Worm (Caenorhabditis elegans) whole organism, late embryonic: ENCODE results near the gene D2089.3.

ENCODE experiments used
- F13H6.1 ChIP-seq: sonication (generic microtip); optimal IDR thresholded peaks from 2 replicates; lab custom pipeline; 2016; ENCODE audit warnings: missing genetic modification characterization, missing compliant biosample characterization
- K02D7.2 ChIP-seq: sonication (generic microtip); optimal IDR thresholded peaks from 2 replicates; lab custom pipeline; 2017; ENCODE audit warnings: mild to moderate bottlenecking, missing genetic modification characterization, missing compliant biosample characterization
- T23F11.4 ChIP-seq: fragments of 200-800 bp; sonication (Bioruptor generic); optimal IDR thresholded peaks from 2 replicates; lab custom pipeline; 2018; ENCODE audit warnings: mild to moderate bottlenecking, missing genetic modification characterization, missing compliant biosample characterization
- ahr-1 ChIP-seq: sonication (generic microtip); optimal IDR thresholded peaks from 2 replicates; lab custom pipeline; 2016; ENCODE audit warnings: missing genetic modification characterization, missing compliant biosample characterization
- ceh-19 ChIP-seq: fragments of 200-800 bp; sonication (Bioruptor generic); optimal IDR thresholded peaks from 2 replicates; lab custom pipeline; 2018; ENCODE audit warnings: mild to moderate bottlenecking, missing genetic modification characterization, missing compliant biosample characterization
- ceh-2 ChIP-seq: sonication (generic microtip); optimal IDR thresholded peaks from 2 replicates; lab custom pipeline; 2016; ENCODE audit warnings: missing genotype, missing genetic modification characterization, missing compliant biosample characterization
- ceh-22 ChIP-seq: sonication (generic microtip); optimal IDR thresholded peaks from 2 replicates; lab custom pipeline; 2017; ENCODE audit warnings: missing biosample characterization, missing genetic modification characterization
- ceh-34 ChIP-seq: sonication (generic microtip); optimal IDR thresholded peaks from 2 replicates; lab custom pipeline; 2016; ENCODE audit warnings: mild to moderate bottlenecking, missing genetic modification characterization, missing compliant biosample characterization
- ceh-45 ChIP-seq: fragments of 200-800 bp; sonication (Bioruptor generic); IDR thresholded peaks from 2 replicates; pipeline ENCODE4 v1.3.6; 2022; ENCODE audit warnings: missing genetic modification reagents, missing genetic modification characterization, missing compliant biosample characterization
- dmd-4 ChIP-seq: sonication (generic microtip); optimal IDR thresholded peaks from 2 replicates; lab custom pipeline; 2016; ENCODE audit warnings: borderline replicate concordance, missing genetic modification characterization, missing compliant biosample characterization
- dve-1 ChIP-seq: sonication (generic microtip); optimal IDR thresholded peaks from 2 replicates; lab custom pipeline; 2017; ENCODE audit warnings: antibody characterized with exemption, mild to moderate bottlenecking, missing genetic modification characterization, missing compliant biosample characterization
- elt-2 ChIP-seq: sonication (generic microtip); optimal IDR thresholded peaks from 2 replicates; lab custom pipeline; 2016; ENCODE audit warnings: missing genetic modification reagents, missing genetic modification characterization, missing compliant biosample characterization
- eyg-1 ChIP-seq: sonication (generic microtip); optimal IDR thresholded peaks from 2 replicates; lab custom pipeline; 2016; ENCODE audit warnings: missing genotype, missing genetic modification characterization, missing compliant biosample characterization
- hlh-6 ChIP-seq: sonication (generic microtip); optimal IDR thresholded peaks from 2 replicates; lab custom pipeline; 2016; ENCODE audit warnings: missing genotype, missing genetic modification characterization, missing compliant biosample characterization
- hlh-8 ChIP-seq: sonication (generic microtip); optimal IDR thresholded peaks from 2 replicates; lab custom pipeline; 2016; ENCODE audit warnings: missing genotype, missing genetic modification characterization, missing compliant biosample characterization
- lim-6 ChIP-seq: sonication (generic microtip); optimal IDR thresholded peaks from 2 replicates; lab custom pipeline; 2016; ENCODE audit warnings: missing genetic modification characterization, missing compliant biosample characterization
- madf-2 ChIP-seq: sonication (generic microtip); optimal IDR thresholded peaks from 2 replicates; lab custom pipeline; 2017; ENCODE audit warnings: missing genetic modification characterization, missing compliant biosample characterization
- mec-3 ChIP-seq: sonication (generic microtip); optimal IDR thresholded peaks from 2 replicates; lab custom pipeline; 2016; ENCODE audit warnings: borderline replicate concordance, missing genetic modification characterization, missing compliant biosample characterization
- nfya-1 ChIP-seq: sonication (generic microtip); optimal IDR thresholded peaks from 2 replicates; lab custom pipeline; 2017; ENCODE audit warnings: missing genetic modification characterization, mild to moderate bottlenecking, missing compliant biosample characterization, antibody characterized with exemption, moderate library complexity
- odd-2 ChIP-seq: sonication (generic microtip); optimal IDR thresholded peaks from 2 replicates; lab custom pipeline; 2017; ENCODE audit warnings: antibody characterized with exemption, mild to moderate bottlenecking, missing genetic modification characterization, missing compliant biosample characterization
- pat-9 ChIP-seq: fragments of 200-800 bp; sonication (Bioruptor generic); optimal IDR thresholded peaks from 2 replicates; lab custom pipeline; 2018; ENCODE audit warnings: mild to moderate bottlenecking, missing genetic modification characterization, moderate library complexity, missing compliant biosample characterization
- pax-1 ChIP-seq: fragments of 150-350 bp; optimal IDR thresholded peaks from 2 replicates; lab custom pipeline; 2014; ENCODE audit warnings: missing biosample characterization, missing genetic modification characterization
- pha-2 ChIP-seq: sonication (generic microtip); optimal IDR thresholded peaks from 2 replicates; lab custom pipeline; 2017; ENCODE audit warnings: mild to moderate bottlenecking, missing genetic modification characterization, missing compliant biosample characterization
- pha-4 ChIP-seq: fragments of 150-350 bp; optimal IDR thresholded peaks from 2 replicates; lab custom pipeline; 2018; ENCODE audit warnings: missing biosample characterization, missing genetic modification reagents, missing genetic modification characterization
- pqm-1 ChIP-seq: sonication (generic microtip); optimal IDR thresholded peaks from 2 replicates; lab custom pipeline; 2016; ENCODE audit warnings: missing genetic modification characterization, missing compliant biosample characterization
- pros-1 ChIP-seq: fragments of 150-350 bp; optimal IDR thresholded peaks from 2 replicates; lab custom pipeline; 2014; ENCODE audit warnings: missing biosample characterization, missing genetic modification reagents, missing genetic modification characterization
- ref-2 ChIP-seq: sonication (generic microtip); optimal IDR thresholded peaks from 2 replicates; lab custom pipeline; 2016; ENCODE audit warnings: missing genetic modification characterization, missing compliant biosample characterization
- rnt-1 ChIP-seq: sonication (generic microtip); optimal IDR thresholded peaks from 2 replicates; lab custom pipeline; 2016; ENCODE audit warnings: missing genetic modification characterization, missing compliant biosample characterization
- sox-4 ChIP-seq: sonication (generic microtip); optimal IDR thresholded peaks from 2 replicates; lab custom pipeline; 2017; ENCODE audit warnings: mild to moderate bottlenecking, missing genetic modification characterization, inconsistent platforms, missing compliant biosample characterization
- tbx-7 ChIP-seq: sonication (generic microtip); optimal IDR thresholded peaks from 2 replicates; lab custom pipeline; 2016; ENCODE audit warnings: missing genotype, missing genetic modification characterization, missing compliant biosample characterization
- ttx-3 ChIP-seq: sonication (generic microtip); optimal IDR thresholded peaks from 2 replicates; lab custom pipeline; 2016; ENCODE audit warnings: missing genetic modification reagents, missing genetic modification characterization, missing compliant biosample characterization
- unc-42 ChIP-seq: sonication (generic microtip); optimal IDR thresholded peaks from 2 replicates; lab custom pipeline; 2016; ENCODE audit warnings: missing genotype, missing genetic modification characterization, missing compliant biosample characterization
- unc-55 ChIP-seq: sonication (generic microtip); optimal IDR thresholded peaks from 2 replicates; lab custom pipeline; 2017; ENCODE audit warnings: missing biosample characterization, missing genetic modification reagents, missing genetic modification characterization
- unc-86 ChIP-seq: sonication (generic microtip); optimal IDR thresholded peaks from 2 replicates; lab custom pipeline; 2016; ENCODE audit warnings: missing genetic modification characterization, missing compliant biosample characterization

Gene D2089.3

DNA sequence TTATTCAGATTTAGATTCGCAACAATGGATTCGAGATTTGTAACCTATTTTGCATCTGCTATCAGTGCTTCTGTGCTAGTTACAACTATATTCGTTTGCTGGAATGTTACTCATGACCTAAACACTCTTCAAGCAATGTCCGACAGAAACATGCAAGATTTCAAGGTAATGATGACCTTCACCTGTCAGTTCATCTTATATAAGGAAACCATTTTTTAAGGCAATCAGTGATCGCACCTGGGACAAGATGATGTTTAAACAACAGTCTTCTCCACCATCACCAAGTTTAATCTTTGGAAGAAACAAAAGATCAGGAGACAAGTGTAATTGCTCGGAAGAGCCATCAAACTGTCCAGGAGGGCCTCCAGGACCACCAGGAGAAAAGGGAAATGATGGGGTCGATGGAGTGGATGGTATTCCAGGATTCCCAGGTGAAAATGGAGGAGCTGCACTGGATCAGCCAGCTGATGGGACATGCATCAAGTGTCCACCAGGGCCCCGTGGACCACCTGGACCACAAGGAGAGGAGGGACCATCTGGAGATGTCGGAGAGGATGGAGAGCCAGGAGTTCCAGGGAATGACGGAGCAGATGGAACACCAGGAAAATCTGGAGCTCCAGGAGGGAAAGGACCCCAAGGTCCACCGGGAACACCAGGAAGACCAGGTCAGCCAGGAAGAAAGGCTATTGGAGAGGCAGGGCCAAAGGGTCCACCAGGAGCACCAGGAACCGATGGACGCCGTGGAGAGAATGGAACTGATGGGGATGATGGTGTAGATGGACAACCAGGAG is 38.9 kb upstream of the D2089.3 start, which contains the start of gene col-79:
Gene col-79 (plus strand): TSS at position 20 of the 791 bp plus-strand sequence.
- TF ChIP-seq tbx-7 (tag; lab: Kevin White, UChicago) (no peak), hlh-6 (tag; lab: Kevin White, UChicago) (peak; percentile 40), sox-4 (tag; lab: Kevin White, UChicago) (no peak), hlh-8 (tag; lab: Kevin White, UChicago) (no peak), pros-1 (tag; lab: Kevin White, UChicago) (no peak)

DNA sequence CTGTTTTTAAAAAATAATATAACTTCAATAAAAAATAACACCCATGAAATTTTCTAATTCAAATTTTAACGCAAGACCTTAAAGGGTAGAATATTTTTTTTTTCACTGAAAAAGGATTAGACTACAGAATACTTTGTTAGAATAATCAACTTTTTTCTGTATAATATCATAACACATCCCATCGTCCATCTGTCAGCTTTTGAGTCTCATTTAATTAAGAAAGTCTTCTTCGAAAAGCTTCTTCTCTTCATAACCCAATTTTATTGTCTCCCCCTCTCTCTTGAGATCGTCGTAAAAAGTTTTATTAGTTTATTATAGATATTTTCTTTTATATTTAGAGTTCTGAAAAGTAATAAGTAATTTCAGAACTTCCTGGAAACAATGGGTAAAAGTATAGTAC is 31.1 kb upstream of the D2089.3 start:
- TF ChIP-seq unc-86 (no peak), unc-42 (tag; lab: Kevin White, UChicago) (peak; percentile 77)
- TF ChIP-seq, all 69 proteins: peak for 1

DNA sequence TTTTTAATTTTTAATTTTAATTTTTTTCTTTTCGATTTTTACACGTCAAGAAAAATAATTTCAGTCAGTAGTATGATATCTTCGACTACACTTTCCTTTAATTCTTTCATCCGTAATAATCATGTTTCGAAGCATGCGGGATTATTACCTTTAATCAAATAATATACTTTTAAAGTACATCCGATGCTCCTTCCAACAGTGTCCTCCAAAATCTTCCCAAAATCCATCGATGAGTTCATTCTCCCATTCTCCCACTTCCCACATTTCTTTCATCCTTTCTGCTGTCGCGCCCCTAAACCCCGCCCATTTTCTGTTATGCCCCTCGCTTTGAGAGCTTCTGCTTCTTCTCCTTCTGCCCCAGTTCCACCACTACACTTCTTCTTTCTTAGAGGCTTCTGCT is 29.8 kb upstream of the D2089.3 start, which contains the start of gene lgc-57:
Gene lgc-57 (plus strand): TSS at position 301 of the 400 bp plus-strand sequence.
- TF ChIP-seq ttx-3 (tag; lab: Kevin White, UChicago) = no peak
- no peak for TF ChIP-seq unc-55 (GFP tag; lab: Kevin White, UChicago)
- no peak for TF ChIP-seq unc-86
- no peak for TF ChIP-seq dve-1 (tag; lab: Kevin White, UChicago)
- TF ChIP-seq ceh-34 (tag; lab: Kevin White, UChicago) = no peak
- TF ChIP-seq elt-2 (tag; lab: Kevin White, UChicago) = no peak
- no peak for TF ChIP-seq odd-2

DNA sequence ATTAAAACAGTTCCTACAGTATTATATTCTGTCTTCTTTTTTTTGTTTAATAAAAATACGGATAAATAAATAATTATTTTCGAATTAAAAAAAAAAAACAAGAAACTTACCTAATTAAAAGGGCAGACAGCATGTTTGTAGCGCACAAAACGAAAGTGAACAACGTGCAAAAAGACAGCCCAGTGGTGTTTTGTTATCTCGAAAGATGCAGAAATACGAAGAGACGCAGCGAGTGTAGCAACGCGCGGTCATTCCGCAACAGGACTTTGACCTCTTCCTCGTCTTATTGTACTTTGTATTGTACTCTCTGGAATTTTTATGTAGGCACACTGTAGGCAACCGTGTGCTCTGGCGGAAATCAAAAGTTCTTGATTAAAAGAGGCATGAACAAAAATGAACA is 28.7 kb upstream of the D2089.3 start, which contains the start of gene gbh-1:
Gene gbh-1 (minus strand): TSS at position 149 of the 400 bp plus-strand sequence.
- TF ChIP-seq pqm-1 (tag; lab: Kevin White, UChicago) = no peak
- TF ChIP-seq ceh-19 (GFP tag; lab: Kevin White, UChicago) = no peak
- TF ChIP-seq elt-2 (tag; lab: Kevin White, UChicago) = peak; percentile 17
- no peak for TF ChIP-seq pha-4
- TF ChIP-seq F13H6.1 = no peak

DNA sequence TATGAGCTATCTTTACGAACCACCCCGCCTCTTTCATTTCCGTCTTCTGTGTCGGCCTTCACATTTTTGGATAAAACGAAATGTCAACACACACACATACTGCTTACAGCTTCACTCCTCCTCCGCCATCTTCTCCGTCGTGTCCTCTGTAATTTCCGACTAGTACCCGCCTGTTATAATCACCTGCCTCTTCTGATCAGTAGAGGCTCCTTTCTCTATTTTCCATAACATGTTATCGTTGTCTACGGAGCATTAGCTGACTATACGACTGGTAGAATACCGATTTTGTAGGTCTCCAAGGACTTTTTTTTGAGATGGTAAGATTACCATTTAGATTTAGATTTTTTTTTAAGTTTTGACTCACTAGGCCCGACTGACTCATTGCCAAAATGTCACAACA is 20.0 kb upstream of the D2089.3 start:
- no peak for TF ChIP-seq rnt-1 (tag; lab: Kevin White, UChicago)
- TF ChIP-seq F13H6.1 = no peak
- no peak for TF ChIP-seq T23F11.4 (GFP tag; lab: Kevin White, UChicago)
- no peak for TF ChIP-seq dmd-4 (tag; lab: Kevin White, UChicago)
- no peak for TF ChIP-seq pax-1 (tag; lab: Kevin White, UChicago)
- no peak for TF ChIP-seq K02D7.2
- TF ChIP-seq pat-9 (tag; lab: Kevin White, UChicago) = no peak

DNA sequence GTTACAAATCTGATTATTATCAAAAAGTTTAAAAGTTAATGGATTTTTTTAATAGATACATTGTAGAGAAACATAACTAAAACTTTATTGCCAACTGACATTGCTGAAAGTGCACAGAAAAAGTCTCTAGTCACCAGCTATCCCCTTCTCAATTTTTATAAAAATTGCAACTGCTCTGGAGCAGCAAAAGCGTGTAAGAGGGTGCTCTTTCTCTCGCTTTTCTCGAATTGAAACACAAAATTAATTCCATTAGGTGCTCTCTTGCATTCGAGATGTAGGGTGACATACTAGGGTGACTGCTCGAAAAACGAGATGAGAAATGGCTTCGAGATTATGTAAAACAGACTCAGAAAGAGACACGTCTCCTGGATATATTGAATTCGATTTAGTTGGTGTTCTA is 15.7 kb upstream of the D2089.3 start:
- TF ChIP-seq pros-1 (tag; lab: Kevin White, UChicago) = no peak
- no peak for TF ChIP-seq ceh-22 (tag; lab: Kevin White, UChicago)
- TF ChIP-seq madf-2 (tag; lab: Kevin White, UChicago) = no peak
- no peak for TF ChIP-seq ceh-2 (tag; lab: Kevin White, UChicago)
- TF ChIP-seq hlh-6 (tag; lab: Kevin White, UChicago) = no peak
- no peak for TF ChIP-seq sox-4 (tag; lab: Kevin White, UChicago)
- no peak for TF ChIP-seq nfya-1
- no peak for TF ChIP-seq elt-2 (tag; lab: Kevin White, UChicago)
- TF ChIP-seq hlh-8 (tag; lab: Kevin White, UChicago) = no peak
- no peak for TF ChIP-seq unc-86
- TF ChIP-seq mec-3 (tag; lab: Kevin White, UChicago) = no peak
- no peak for TF ChIP-seq F13H6.1
- TF ChIP-seq pha-2 (tag; lab: Kevin White, UChicago) = no peak
- TF ChIP-seq eyg-1 (tag; lab: Kevin White, UChicago) = no peak
- no peak for TF ChIP-seq pqm-1 (tag; lab: Kevin White, UChicago)
- TF ChIP-seq ahr-1 = no peak
- TF ChIP-seq ref-2 = no peak
- no peak for TF ChIP-seq lim-6 (tag; lab: Kevin White, UChicago)
- TF ChIP-seq ceh-45 (GFP tag; lab: Robert Waterston, UW) = no peak
